Fruit fly (Drosophila melanogaster): Measurements from ENCODE around the gene CG12099.
A peak's percentile ranks its signal among the peaks of the same experiment; 100 is the strongest.

Gene CG12099

DNA sequence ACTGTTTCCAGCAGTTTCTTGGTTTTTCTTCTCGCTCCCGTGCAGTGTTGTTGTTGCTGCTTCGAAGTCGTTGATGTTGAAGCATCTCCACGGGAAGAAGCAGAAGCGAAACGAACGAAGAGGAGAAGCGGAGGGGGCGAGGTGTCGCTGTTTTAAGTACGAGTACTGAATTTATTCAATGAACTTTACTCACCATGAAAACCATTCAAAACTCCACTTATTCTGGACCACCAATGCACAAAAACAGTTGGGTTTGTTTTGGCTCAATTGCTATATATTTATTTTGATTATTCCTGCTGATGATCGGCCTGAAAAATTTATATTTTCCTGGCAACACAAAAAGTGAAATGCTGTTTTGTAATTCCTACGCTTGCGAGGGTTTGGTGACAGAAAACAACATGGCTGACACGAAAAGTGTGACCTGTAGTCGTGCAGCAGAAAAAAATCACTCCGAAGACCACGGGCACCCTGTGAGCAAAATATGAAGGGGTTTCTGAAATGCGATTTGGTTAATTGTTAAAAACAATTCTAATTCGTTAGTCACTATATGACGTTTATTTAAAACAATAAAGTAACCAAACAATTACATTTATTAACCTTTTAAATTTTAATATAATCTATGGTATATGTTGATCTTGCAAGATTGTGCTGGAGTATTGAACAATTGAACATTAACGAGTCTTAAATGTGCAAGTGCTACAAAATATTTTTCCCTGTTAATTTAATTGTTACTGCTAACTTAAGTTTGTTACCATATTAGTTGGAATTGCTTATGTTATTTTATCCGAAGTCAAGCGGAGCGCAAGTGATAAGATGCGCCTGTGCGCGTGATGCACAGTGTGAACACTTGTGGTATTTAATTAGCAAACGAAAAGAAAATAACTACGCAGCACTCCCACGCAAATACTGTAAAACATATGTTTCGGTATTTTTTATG, 10.2 kb upstream of the CG12099 start, which contains the start of gene CG7879 (continued):
- TF ChIP-seq Optix (GFP tag; IDR thresholded peaks at IDR 0.05), result no peak
- TF ChIP-seq inv (GFP tag; IDR thresholded peaks at IDR 0.05; ENCODE audit: partially characterized antibody), result no peak
- TF ChIP-seq cad (GFP tag; optimal IDR thresholded peaks at IDR 0.05), result no peak
- no peak for TF ChIP-seq prd (optimal IDR thresholded peaks at IDR 0.05)
- peak; percentile 64; the same call in 1 of the 3 replicates for TF ChIP-seq prd (GFP tag; IDR thresholded peaks at IDR 0.05)
- no peak for TF ChIP-seq gcm2 (GFP tag; optimal IDR thresholded peaks at IDR 0.05)
- TF ChIP-seq CG32532 (GFP tag; IDR thresholded peaks at IDR 0.05), result no peak
- TF ChIP-seq NFAT (GFP tag; IDR thresholded peaks at IDR 0.05), result peak; percentile 22; the same call in 1 of the 2 replicates
- TF ChIP-seq Asciz (GFP tag; optimal IDR thresholded peaks at IDR 0.05), result no peak
- TF ChIP-seq CG18619 (GFP tag; optimal IDR thresholded peaks at IDR 0.05), result peak; percentile 7
- TF ChIP-seq Chrac-16 (GFP tag; optimal IDR thresholded peaks at IDR 0.05), result peak; percentile 20
- TF ChIP-seq zf30C (GFP tag; optimal IDR thresholded peaks at IDR 0.05), result no peak
- TF ChIP-seq Hr51 (GFP tag; optimal IDR thresholded peaks at IDR 0.05), result peak in 1 of 2 experiments; percentile 21
- TF ChIP-seq CG10209 (GFP tag; optimal IDR thresholded peaks at IDR 0.05), result peak; percentile 16
- no peak for TF ChIP-seq vnd (GFP tag; IDR thresholded peaks at IDR 0.05; ENCODE audit: partially characterized antibody)
- TF ChIP-seq CG18476 (GFP tag; optimal IDR thresholded peaks at IDR 0.05), result no peak
- no peak for TF ChIP-seq NC2β (GFP tag; optimal IDR thresholded peaks at IDR 0.05)
- TF ChIP-seq pnt (GFP tag; optimal IDR thresholded peaks at IDR 0.05), result peak; percentile 14
- peak; percentile 58 for TF ChIP-seq grn (GFP tag; optimal IDR thresholded peaks at IDR 0.05)
- TF ChIP-seq fd3F (GFP tag; optimal IDR thresholded peaks at IDR 0.05), result no peak
- no peak for TF ChIP-seq Dek (tag; optimal IDR thresholded peaks at IDR 0.05)
- TF ChIP-seq nerfin-1 (tag; optimal IDR thresholded peaks at IDR 0.05), result peak; percentile 98
- peak; percentile 75 for TF ChIP-seq nmo (GFP tag; optimal IDR thresholded peaks at IDR 0.05)
- no peak for TF ChIP-seq Abd-B (GFP tag; optimal IDR thresholded peaks at IDR 0.05)
- peak; percentile 74 for TF ChIP-seq CG17802 (tag; optimal IDR thresholded peaks at IDR 0.05)
- TF ChIP-seq CG12659 (GFP tag; optimal IDR thresholded peaks at IDR 0.05), result peak; percentile 59
- no peak for TF ChIP-seq CG6813 (GFP tag; optimal IDR thresholded peaks at IDR 0.05)
- no peak for TF ChIP-seq exex (tag; optimal IDR thresholded peaks at IDR 0.05)
- no peak for TF ChIP-seq CG3726 (GFP tag; IDR thresholded peaks at IDR 0.05)
- TF ChIP-seq dmrt99B (tag; optimal IDR thresholded peaks at IDR 0.05), result no peak
- no peak for TF ChIP-seq Tbp (GFP tag; optimal IDR thresholded peaks at IDR 0.05)
- peak; percentile 16 for TF ChIP-seq Hr3 (GFP tag; optimal IDR thresholded peaks at IDR 0.05)
- peak; percentile 19; the same call in 1 of the 4 replicates for TF ChIP-seq Gug (GFP tag; IDR thresholded peaks at IDR 0.05)
- no peak for TF ChIP-seq croc (GFP tag; conservative IDR thresholded peaks at IDR 0.05)
- TF ChIP-seq CG10431 (GFP tag; optimal IDR thresholded peaks at IDR 0.05), result no peak
- no peak for TF ChIP-seq CG7745 (tag; optimal IDR thresholded peaks at IDR 0.05)
- TF ChIP-seq CG12391 (tag; optimal IDR thresholded peaks at IDR 0.05), result peak; percentile 54
- TF ChIP-seq insv (GFP tag; optimal IDR thresholded peaks at IDR 0.05), result no peak
- 0 out of 2 replicates have a peak, but pooled peaks have one; percentile 8 for TF ChIP-seq CG17612 (GFP tag; IDR thresholded peaks at IDR 0.05)
- no peak for TF ChIP-seq disco-r (GFP tag; optimal IDR thresholded peaks at IDR 0.05)
- TF ChIP-seq salm (tag; optimal IDR thresholded peaks at IDR 0.05), result peak; percentile 9
- no peak for TF ChIP-seq CG34224 (GFP tag; IDR thresholded peaks at IDR 0.05; ENCODE audit: partially characterized antibody)
- TF ChIP-seq ind (GFP tag; optimal IDR thresholded peaks at IDR 0.05), result no peak
- no peak for TF ChIP-seq Rx (GFP tag; IDR thresholded peaks at IDR 0.05)
- no peak for TF ChIP-seq CG11696 (GFP tag; IDR thresholded peaks at IDR 0.05)
- TF ChIP-seq CG1529 (GFP tag; optimal IDR thresholded peaks at IDR 0.05), result no peak
- 0 out of 2 replicates have a peak, but pooled peaks have one; percentile 20 for TF ChIP-seq CG5953 (GFP tag; IDR thresholded peaks at IDR 0.05)
- no peak for TF ChIP-seq toy (GFP tag; IDR thresholded peaks at IDR 0.05)
